Fruit fly (Drosophila melanogaster): ENCODE measurements around the gene CG12177.

DNA sequence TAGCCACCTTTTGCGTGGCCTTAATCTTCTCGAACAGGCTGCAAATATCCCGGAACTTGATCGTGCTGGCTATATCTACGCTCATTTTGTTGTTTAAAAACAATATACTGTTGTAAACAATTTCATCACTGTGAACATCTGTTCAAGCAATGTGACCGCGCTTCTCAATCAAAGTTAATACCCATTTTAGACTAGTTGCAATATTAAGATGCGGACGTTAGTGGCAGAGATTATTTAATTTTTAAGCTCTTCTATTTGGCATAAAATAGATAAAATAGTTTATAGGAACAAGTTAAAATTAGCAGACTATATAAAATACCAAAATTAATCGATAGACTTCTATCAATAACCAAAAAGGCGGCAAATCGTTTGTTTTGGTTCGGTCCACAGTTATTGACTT, 12.6 kb downstream of the CG12177 start, which contains the start of the genes DNAlig4 and CG11164:
- TF ChIP-seq h (optimal IDR thresholded peaks at IDR 0.05) (no peak), psq (optimal IDR thresholded peaks at IDR 0.05) (no peak), insv (optimal IDR thresholded peaks at IDR 0.05) (no peak), Sin3A (optimal IDR thresholded peaks at IDR 0.05) (no peak), ttk (optimal IDR thresholded peaks at IDR 0.05) (no peak), Myc (optimal IDR thresholded peaks at IDR 0.05) (no peak)
